Worm (Caenorhabditis elegans) whole organism, L1 larva: ENCODE results near the gene W02B3.4.

Experiments
- C04F5.9 ChIP-seq: sonication (generic microtip); optimal IDR thresholded peaks from 2 replicates; lab custom pipeline; 2016; ENCODE audit warnings: missing genetic modification characterization, missing compliant biosample characterization
- C16A3.4 ChIP-seq: fragments of 150-350 bp; optimal IDR thresholded peaks from 2 replicates; lab custom pipeline; 2014; ENCODE audit warnings: missing biosample characterization, missing genetic modification characterization
- Y116A8C.19 ChIP-seq: sonication (generic microtip); optimal IDR thresholded peaks from 2 replicates; lab custom pipeline; 2016; ENCODE audit warnings: missing compliant biosample characterization, missing genetic modification characterization, borderline replicate concordance
- aha-1 ChIP-seq: fragments of 150-350 bp; optimal IDR thresholded peaks from 2 replicates; lab custom pipeline; 2014; ENCODE audit warnings: missing biosample characterization, missing genetic modification characterization
- aly-2 ChIP-seq: fragments of 150-350 bp; optimal IDR thresholded peaks from 2 replicates; lab custom pipeline; 2014; ENCODE audit warnings: missing biosample characterization, missing genetic modification characterization
- ama-1 ChIP-seq: fragments of 150-350 bp; optimal IDR thresholded peaks from 2 replicates; lab custom pipeline; 2014
- blmp-1 ChIP-seq: fragments of 150-350 bp; optimal IDR thresholded peaks from 2 replicates; lab custom pipeline; 2014; ENCODE audit warnings: missing biosample characterization, missing genetic modification characterization
- ceh-63 ChIP-seq: fragments of 200-800 bp; sonication (Bioruptor generic); optimal IDR thresholded peaks from 2 replicates; lab custom pipeline; 2018; ENCODE audit warnings: mild to moderate bottlenecking, missing genetic modification characterization, missing compliant biosample characterization
- ceh-8 ChIP-seq: fragments of 200-800 bp; sonication (Bioruptor generic); optimal IDR thresholded peaks from 2 replicates; lab custom pipeline; 2018; ENCODE audit warnings: mild to moderate bottlenecking, missing genetic modification characterization, moderate library complexity, missing compliant biosample characterization
- ces-1 ChIP-seq: fragments of 150-350 bp; optimal IDR thresholded peaks from 2 replicates; lab custom pipeline; 2014; ENCODE audit warnings: missing biosample characterization, missing genetic modification reagents, missing genetic modification characterization
- dsc-1 ChIP-seq: sonication (generic microtip); optimal IDR thresholded peaks from 2 replicates; lab custom pipeline; 2016; ENCODE audit warnings: mild to moderate bottlenecking, missing genetic modification characterization, missing compliant biosample characterization
- efl-1 ChIP-seq, 4 experiments: fragments of 150-350 bp; optimal IDR thresholded peaks in 3 of 4; peaks in 1 of 4; 1 replicate in 1 of 4; 2 replicates in 3 of 4; lab custom pipeline; 2014; ENCODE audit warnings: missing biosample characterization in 2 of 4, missing genetic modification characterization in 2 of 4, missing genetic modification reagents in 2 of 4
- egl-13 ChIP-seq: sonication (generic microtip); optimal IDR thresholded peaks from 2 replicates; lab custom pipeline; 2016; ENCODE audit warnings: missing genotype, missing genetic modification reagents, missing genetic modification characterization, missing compliant biosample characterization
- elt-2 ChIP-seq: sonication (generic microtip); optimal IDR thresholded peaks from 2 replicates; lab custom pipeline; 2016; ENCODE audit warnings: missing genetic modification characterization, mild to moderate bottlenecking, inconsistent platforms, missing compliant biosample characterization, missing genetic modification reagents
- fkh-10 ChIP-seq: sonication (generic microtip); optimal IDR thresholded peaks from 2 replicates; lab custom pipeline; 2017; ENCODE audit warnings: missing biosample characterization, missing genetic modification reagents, missing genetic modification characterization
- fkh-8 ChIP-seq: sonication (generic microtip); optimal IDR thresholded peaks from 2 replicates; lab custom pipeline; 2016; ENCODE audit warnings: mild to moderate bottlenecking, missing genetic modification characterization, missing compliant biosample characterization
- hlh-17 ChIP-seq: fragments of 200-800 bp; sonication (Bioruptor generic); optimal IDR thresholded peaks from 2 replicates; lab custom pipeline; 2018; ENCODE audit warnings: missing genetic modification characterization, mild to moderate bottlenecking, missing compliant biosample characterization, moderate library complexity, borderline replicate concordance
- hlh-4 ChIP-seq: sonication (generic microtip); optimal IDR thresholded peaks from 2 replicates; lab custom pipeline; 2016; ENCODE audit warnings: mild to moderate bottlenecking, missing genetic modification characterization, missing compliant biosample characterization
- hpl-2 ChIP-seq: fragments of 150-350 bp; optimal IDR thresholded peaks from 2 replicates; lab custom pipeline; 2014; ENCODE audit warnings: missing biosample characterization, missing genetic modification reagents, missing genetic modification characterization
- jun-1 ChIP-seq: fragments of 150-350 bp; optimal IDR thresholded peaks from 2 replicates; lab custom pipeline; 2014; ENCODE audit warnings: missing biosample characterization, missing genetic modification reagents, missing genetic modification characterization
- lin-13 ChIP-seq: fragments of 150-350 bp; optimal IDR thresholded peaks from 2 replicates; lab custom pipeline; 2014; ENCODE audit warnings: missing biosample characterization, missing genetic modification reagents, missing genetic modification characterization
- lin-15B ChIP-seq: fragments of 150-350 bp; sonication (generic microtip); optimal IDR thresholded peaks from 3 replicates; lab custom pipeline; 2014; ENCODE audit warnings: missing biosample characterization, missing genetic modification characterization
- lin-35 ChIP-seq, 2 experiments: fragments of 150-350 bp; optimal IDR thresholded peaks; 2 replicates each; lab custom pipeline; 2014; ENCODE audit warnings: missing biosample characterization in 2 of 2, missing genetic modification characterization in 2 of 2, missing genetic modification reagents in 2 of 2
- lin-39 ChIP-seq: fragments of 150-350 bp; optimal IDR thresholded peaks from 2 replicates; lab custom pipeline; 2014; ENCODE audit warnings: missing biosample characterization, missing genetic modification reagents, missing genetic modification characterization
- lsy-2 ChIP-seq, 2 experiments: fragments of 150-350 bp; optimal IDR thresholded peaks; 2 replicates each; lab custom pipeline; 2014; ENCODE audit warnings: missing biosample characterization in 2 of 2, missing genetic modification characterization in 2 of 2
- mab-9 ChIP-seq: fragments of 200-800 bp; sonication (Bioruptor generic); IDR thresholded peaks from 2 replicates; pipeline ENCODE4 v1.3.6; 2022; ENCODE audit warnings: missing genetic modification reagents, missing genetic modification characterization, missing compliant biosample characterization
- mdl-1 ChIP-seq, 2 experiments: fragments of 150-350 bp; optimal IDR thresholded peaks; 2 replicates each; lab custom pipeline; 2014 to 2017; ENCODE audit warnings: missing biosample characterization in 2 of 2, missing genetic modification characterization in 2 of 2, inconsistent platforms in 1 of 2
- mef-2 ChIP-seq: fragments of 150-350 bp; optimal IDR thresholded peaks from 2 replicates; lab custom pipeline; 2014; ENCODE audit warnings: missing biosample characterization, missing genetic modification characterization
- nhr-11 ChIP-seq: fragments of 150-350 bp; optimal IDR thresholded peaks from 2 replicates; lab custom pipeline; 2014; ENCODE audit warnings: missing biosample characterization, missing genetic modification characterization
- nhr-20 ChIP-seq: sonication (generic microtip); optimal IDR thresholded peaks from 2 replicates; lab custom pipeline; 2016; ENCODE audit warnings: mild to moderate bottlenecking, missing genetic modification characterization, missing compliant biosample characterization
- nhr-28 ChIP-seq: fragments of 150-350 bp; optimal IDR thresholded peaks from 2 replicates; lab custom pipeline; 2014; ENCODE audit warnings: missing biosample characterization, missing genetic modification characterization
- nhr-47 ChIP-seq: sonication (generic microtip); optimal IDR thresholded peaks from 2 replicates; lab custom pipeline; 2016; ENCODE audit warnings: mild to moderate bottlenecking, missing genetic modification characterization, moderate library complexity, missing compliant biosample characterization
- nhr-77 ChIP-seq: fragments of 150-350 bp; optimal IDR thresholded peaks from 2 replicates; lab custom pipeline; 2014; ENCODE audit warnings: missing biosample characterization, missing genetic modification characterization
- nhr-84 ChIP-seq: sonication (generic microtip); optimal IDR thresholded peaks from 2 replicates; lab custom pipeline; 2017; ENCODE audit warnings: missing biosample characterization, missing genetic modification characterization
- pax-3 ChIP-seq: fragments of 200-800 bp; sonication (Bioruptor generic); optimal IDR thresholded peaks from 2 replicates; lab custom pipeline; 2018; ENCODE audit warnings: mild to moderate bottlenecking, missing genetic modification characterization, moderate library complexity, missing compliant biosample characterization
- pqm-1 ChIP-seq: sonication (generic microtip); optimal IDR thresholded peaks from 3 replicates; lab custom pipeline; 2017; ENCODE audit warnings: missing biosample characterization, missing genetic modification characterization
- rnt-1 ChIP-seq: sonication (generic microtip); optimal IDR thresholded peaks from 2 replicates; lab custom pipeline; 2016; ENCODE audit warnings: mild to moderate bottlenecking, missing genetic modification characterization, moderate library complexity, missing compliant biosample characterization
- skn-1 ChIP-seq: fragments of 150-350 bp; optimal IDR thresholded peaks from 2 replicates; lab custom pipeline; 2014; ENCODE audit warnings: missing biosample characterization, missing genetic modification characterization
- snpc-4 ChIP-seq: fragments of 150-350 bp; optimal IDR thresholded peaks from 2 replicates; lab custom pipeline; 2014; ENCODE audit warnings: missing biosample characterization, missing genetic modification characterization
- snu-23 ChIP-seq: sonication (generic microtip); optimal IDR thresholded peaks from 2 replicates; lab custom pipeline; 2016; ENCODE audit warnings: missing genetic modification characterization, missing compliant biosample characterization
- sox-4 ChIP-seq: sonication (generic microtip); optimal IDR thresholded peaks from 2 replicates; lab custom pipeline; 2016; ENCODE audit warnings: missing genetic modification characterization, missing compliant biosample characterization
- unc-130 ChIP-seq: fragments of 150-350 bp; optimal IDR thresholded peaks from 2 replicates; lab custom pipeline; 2017; ENCODE audit warnings: missing biosample characterization, missing genetic modification characterization, inconsistent platforms
- unc-62 ChIP-seq: fragments of 150-350 bp; optimal IDR thresholded peaks from 2 replicates; lab custom pipeline; 2014; ENCODE audit warnings: missing biosample characterization, missing genetic modification reagents, missing genetic modification characterization
- unc-86 ChIP-seq: sonication (generic microtip); optimal IDR thresholded peaks from 2 replicates; lab custom pipeline; 2016; ENCODE audit warnings: missing genetic modification characterization, missing compliant biosample characterization
- unc-98 ChIP-seq: fragments of 200-800 bp; sonication (Bioruptor generic); IDR thresholded peaks from 2 replicates; pipeline ENCODE4 v1.3.6; 2022; ENCODE audit warnings: missing genetic modification characterization, missing compliant biosample characterization
- vab-15 ChIP-seq: sonication (generic microtip); optimal IDR thresholded peaks from 2 replicates; lab custom pipeline; 2017; ENCODE audit warnings: missing genotype, mild to moderate bottlenecking, missing genetic modification characterization, missing compliant biosample characterization
- xbp-1 ChIP-seq: sonication (generic microtip); optimal IDR thresholded peaks from 2 replicates; lab custom pipeline; 2016; ENCODE audit warnings: missing genetic modification characterization, missing compliant biosample characterization
- zag-1 ChIP-seq: fragments of 150-350 bp; optimal IDR thresholded peaks from 2 replicates; lab custom pipeline; 2014; ENCODE audit warnings: missing biosample characterization, missing genetic modification characterization
- zip-4 ChIP-seq: fragments of 200-800 bp; sonication (Bioruptor generic); optimal IDR thresholded peaks from 2 replicates; lab custom pipeline; 2018; ENCODE audit warnings: mild to moderate bottlenecking, missing genetic modification characterization, moderate library complexity, missing compliant biosample characterization
- ztf-11 ChIP-seq, 2 experiments: sonication (generic microtip); optimal IDR thresholded peaks; 2 replicates each; lab custom pipeline; 2016 to 2017; ENCODE audit warnings: missing genetic modification characterization in 2 of 2, missing biosample characterization in 1 of 2, missing compliant biosample characterization in 1 of 2
- ztf-4 ChIP-seq: fragments of 150-350 bp; optimal IDR thresholded peaks from 2 replicates; lab custom pipeline; 2014; ENCODE audit warnings: missing biosample characterization, missing genetic modification characterization

W02B3.4 gene

ce11 chrIII:665173-665757, 18.0 kb downstream of the W02B3.4 start, which contains the start of gene C09F5.3:
Gene C09F5.3, minus strand, starts transcription at chrIII:665266.
- TF ChIP-seq pqm-1 (tag; lab: Kevin White, UChicago) (no peak), unc-130 (tag; lab: Kevin White, UChicago) (no peak), ztf-4 (tag; lab: Kevin White, UChicago) (no peak), unc-98 (GFP tag; lab: Robert Waterston, UW) (no peak), efl-1 (optimal IDR thresholded peaks at IDR 0.05; lab: Kevin White, UChicago) (no peak), efl-1 (GFP tag; optimal IDR thresholded peaks at IDR 0.05 in 1 of 2; lab: Kevin White, UChicago) (no peak), nhr-47 (no peak), ces-1 (GFP tag; lab: Kevin White, UChicago) (no peak), egl-13 (tag; lab: Kevin White, UChicago) (no peak), lin-35 (GFP tag; optimal IDR thresholded peaks at IDR 0.05; lab: Kevin White, UChicago) (no peak), rnt-1 (no peak), unc-86 (no peak), ama-1 (lab: Kevin White, UChicago) (no peak), lin-13 (GFP tag; lab: Kevin White, UChicago) (no peak), zip-4 (GFP tag; lab: Kevin White, UChicago) (no peak)
- TF ChIP-seq, all 84 proteins: peak for 0

ce11 chrIII:658357-658756, 24.9 kb downstream of the W02B3.4 start, which contains the start of gene C09F5.1:
Gene C09F5.1, plus strand, starts transcription at chrIII:658709.
- TF ChIP-seq fkh-10 (no peak), ces-1 (GFP tag; lab: Kevin White, UChicago) (no peak), hlh-4 (no peak), skn-1 (tag; lab: Kevin White, UChicago) (no peak), zag-1 (no peak), ztf-11 (tag; optimal IDR thresholded peaks at IDR 0.05; lab: Kevin White, UChicago) (no peak), blmp-1 (tag; lab: Kevin White, UChicago) (peak; percentile 66), dsc-1 (no peak), C04F5.9 (no peak), vab-15 (tag; lab: Kevin White, UChicago) (no peak), lin-15B (tag; lab: Kevin White, UChicago) (no peak), Y116A8C.19 (tag; lab: Kevin White, UChicago) (no peak), aly-2 (tag; lab: Kevin White, UChicago) (no peak), unc-86 (no peak), ceh-8 (GFP tag; lab: Kevin White, UChicago) (no peak), jun-1 (tag; lab: Kevin White, UChicago) (no peak), snpc-4 (tag; lab: Kevin White, UChicago) (no peak), nhr-20 (tag; lab: Kevin White, UChicago) (peak; percentile 18), sox-4 (tag; lab: Kevin White, UChicago) (no peak), elt-2 (tag; lab: Kevin White, UChicago) (no peak), nhr-84 (tag; lab: Kevin White, UChicago) (no peak), pax-3 (tag; lab: Kevin White, UChicago) (no peak), unc-130 (tag; lab: Kevin White, UChicago) (no peak), hpl-2 (GFP tag; lab: Kevin White, UChicago) (no peak), C16A3.4 (peak; percentile 24), ceh-63 (GFP tag; lab: Kevin White, UChicago) (no peak), lin-35 (GFP tag; optimal IDR thresholded peaks at IDR 0.05; lab: Kevin White, UChicago) (peak in 1 of 2 experiments; percentile 37), nhr-28 (tag; lab: Kevin White, UChicago) (no peak), unc-62 (no peak), xbp-1 (tag; lab: Kevin White, UChicago) (no peak), lin-39 (tag; lab: Kevin White, UChicago) (no peak), fkh-8 (no peak), aha-1 (tag; lab: Kevin White, UChicago) (no peak), lsy-2 (tag; optimal IDR thresholded peaks at IDR 0.05; lab: Kevin White, UChicago) (peak in 1 of 2 experiments; percentile 16), nhr-11 (tag; lab: Kevin White, UChicago) (no peak), snu-23 (peak; percentile 52), mef-2 (tag; lab: Kevin White, UChicago) (no peak), mdl-1 (tag; optimal IDR thresholded peaks at IDR 0.05; lab: Kevin White, UChicago) (no peak), mab-9 (GFP tag; lab: Robert Waterston, UW) (no peak), nhr-77 (tag; lab: Kevin White, UChicago) (no peak), hlh-17 (GFP tag; lab: Kevin White, UChicago) (no peak)
